Worm (Caenorhabditis elegans) whole organism, L3 larva: ENCODE measurements around the gene srd-35.

ENCODE experiments used
- ama-1 ChIP-seq: fragments of 150-350 bp; optimal IDR thresholded peaks from 2 replicates; lab custom pipeline; 2018
- ceh-28 ChIP-seq: fragments of 150-350 bp; optimal IDR thresholded peaks from 2 replicates; lab custom pipeline; 2014; ENCODE audit warnings: missing biosample characterization, missing genetic modification reagents, missing genetic modification characterization
- ceh-82 ChIP-seq: fragments of 150-350 bp; optimal IDR thresholded peaks from 2 replicates; lab custom pipeline; 2014; ENCODE audit warnings: missing biosample characterization, missing genetic modification characterization
- daf-12 ChIP-seq: fragments of 150-350 bp; optimal IDR thresholded peaks from 2 replicates; lab custom pipeline; 2014; ENCODE audit warnings: missing biosample characterization, missing genetic modification reagents, missing genetic modification characterization
- egl-5 ChIP-seq: fragments of 150-350 bp; optimal IDR thresholded peaks from 2 replicates; lab custom pipeline; 2017; ENCODE audit warnings: missing biosample characterization, missing genetic modification reagents, missing genetic modification characterization, inconsistent platforms
- elt-1 ChIP-seq: fragments of 150-350 bp; optimal IDR thresholded peaks from 2 replicates; lab custom pipeline; 2014; ENCODE audit warnings: missing biosample characterization, missing genetic modification characterization
- elt-2 ChIP-seq: sonication (generic microtip); optimal IDR thresholded peaks from 2 replicates; lab custom pipeline; 2016; ENCODE audit warnings: missing genetic modification reagents, mild to moderate bottlenecking, missing genetic modification characterization, missing compliant biosample characterization
- elt-3 ChIP-seq, 3 experiments: fragments of 150-350 bp in 1 of 3; sonication (generic microtip) in 2 of 3; optimal IDR thresholded peaks; 2 replicates in 2 of 3; 4 replicates in 1 of 3; lab custom pipeline; 2014 to 2017; ENCODE audit warnings: missing biosample characterization in 3 of 3, missing genetic modification characterization in 3 of 3
- fkh-10 ChIP-seq: sonication (generic microtip); optimal IDR thresholded peaks from 2 replicates; lab custom pipeline; 2017; ENCODE audit warnings: missing biosample characterization, missing genetic modification reagents, missing genetic modification characterization
- fos-1 ChIP-seq: fragments of 150-350 bp; optimal IDR thresholded peaks from 2 replicates; lab custom pipeline; 2014; ENCODE audit warnings: missing biosample characterization, missing genetic modification characterization
- jun-1 ChIP-seq: fragments of 150-350 bp; optimal IDR thresholded peaks from 2 replicates; lab custom pipeline; 2014; ENCODE audit warnings: missing biosample characterization, missing genetic modification reagents, missing genetic modification characterization
- lin-39 ChIP-seq: fragments of 150-350 bp; optimal IDR thresholded peaks from 2 replicates; lab custom pipeline; 2018; ENCODE audit warnings: missing biosample characterization, missing genetic modification reagents, missing genetic modification characterization
- lsy-12 ChIP-seq: sonication (generic microtip); optimal IDR thresholded peaks from 2 replicates; lab custom pipeline; 2016; ENCODE audit warnings: mild to moderate bottlenecking, missing genetic modification characterization, missing compliant biosample characterization
- mdl-1 ChIP-seq: fragments of 150-350 bp; optimal IDR thresholded peaks from 2 replicates; lab custom pipeline; 2014; ENCODE audit warnings: missing biosample characterization, missing genetic modification characterization
- nfya-1 ChIP-seq: sonication (generic microtip); optimal IDR thresholded peaks from 2 replicates; lab custom pipeline; 2017; ENCODE audit warnings: missing genetic modification characterization, mild to moderate bottlenecking, missing compliant biosample characterization, antibody characterized with exemption, moderate library complexity; ENCODE audit not compliant: insufficient read depth
- nhr-237 ChIP-seq: fragments of 150-350 bp; optimal IDR thresholded peaks from 2 replicates; lab custom pipeline; 2014; ENCODE audit warnings: missing biosample characterization, missing genetic modification characterization
- nhr-25 ChIP-seq: sonication (generic microtip); optimal IDR thresholded peaks from 2 replicates; lab custom pipeline; 2017; ENCODE audit warnings: missing biosample characterization, missing genetic modification characterization
- nhr-43 ChIP-seq: sonication (generic microtip); optimal IDR thresholded peaks from 2 replicates; lab custom pipeline; 2016; ENCODE audit warnings: mild to moderate bottlenecking, missing genetic modification characterization, missing compliant biosample characterization; ENCODE audit not compliant: poor library complexity, severe bottlenecking
- nhr-76 ChIP-seq: fragments of 150-350 bp; sonication (generic microtip); optimal IDR thresholded peaks from 5 replicates; lab custom pipeline; 2014; ENCODE audit warnings: missing biosample characterization, missing genetic modification characterization
- nhr-77 ChIP-seq: fragments of 150-350 bp; optimal IDR thresholded peaks from 2 replicates; lab custom pipeline; 2014; ENCODE audit warnings: missing biosample characterization, missing genetic modification characterization
- pha-4 ChIP-seq: fragments of 150-350 bp; optimal IDR thresholded peaks from 2 replicates; lab custom pipeline; 2014; ENCODE audit warnings: missing biosample characterization, missing genetic modification reagents, missing genetic modification characterization
- pqm-1 ChIP-seq: fragments of 150-350 bp; optimal IDR thresholded peaks from 2 replicates; lab custom pipeline; 2017; ENCODE audit warnings: missing biosample characterization, missing genetic modification characterization, inconsistent platforms
- sea-2 ChIP-seq: fragments of 150-350 bp; sonication (generic microtip); optimal IDR thresholded peaks from 4 replicates; lab custom pipeline; 2014; ENCODE audit warnings: missing biosample characterization, missing genetic modification reagents, missing genetic modification characterization
- skn-1 ChIP-seq: fragments of 150-350 bp; optimal IDR thresholded peaks from 2 replicates; lab custom pipeline; 2014; ENCODE audit warnings: missing biosample characterization, missing genetic modification characterization
- unc-39 ChIP-seq: sonication (generic microtip); optimal IDR thresholded peaks from 4 replicates; lab custom pipeline; 2017; ENCODE audit warnings: missing biosample characterization, missing genetic modification characterization
- zag-1 ChIP-seq: fragments of 150-350 bp; optimal IDR thresholded peaks from 2 replicates; lab custom pipeline; 2014; ENCODE audit warnings: missing biosample characterization, missing genetic modification characterization
- ztf-11 ChIP-seq: fragments of 150-350 bp; optimal IDR thresholded peaks from 2 replicates; lab custom pipeline; 2014; ENCODE audit warnings: missing biosample characterization, missing genetic modification characterization

The srd-35 gene

DNA sequence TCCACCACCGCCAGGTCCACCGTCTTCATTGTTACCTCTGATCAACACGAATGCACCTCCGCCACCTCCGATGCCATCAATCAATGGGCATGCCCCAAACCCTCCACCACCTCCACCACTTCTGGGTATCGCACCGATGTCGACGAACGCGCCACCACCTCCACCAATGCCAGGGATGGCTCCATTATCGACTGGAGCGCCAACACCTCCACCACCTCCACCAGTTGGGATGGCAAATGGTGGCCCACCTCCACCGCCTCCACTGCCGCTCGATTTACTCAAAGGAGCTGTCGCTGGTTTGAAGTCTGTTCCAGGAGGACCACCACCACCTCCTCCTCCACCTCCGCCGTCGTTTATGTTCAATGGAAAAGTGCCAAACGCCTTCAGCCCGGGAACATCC is 40.2 kb downstream of the srd-35 start:
- TF ChIP-seq lsy-12 (tag; lab: Kevin White, UChicago) (no peak), egl-5 (tag; lab: Kevin White, UChicago) (no peak), elt-1 (tag; lab: Kevin White, UChicago) (no peak), ceh-82 (tag; lab: Kevin White, UChicago) (no peak), sea-2 (GFP tag; lab: Kevin White, UChicago) (no peak), mdl-1 (tag; lab: Kevin White, UChicago) (no peak), nhr-25 (tag; lab: Kevin White, UChicago) (no peak), fos-1 (tag; lab: Kevin White, UChicago) (no peak)

DNA sequence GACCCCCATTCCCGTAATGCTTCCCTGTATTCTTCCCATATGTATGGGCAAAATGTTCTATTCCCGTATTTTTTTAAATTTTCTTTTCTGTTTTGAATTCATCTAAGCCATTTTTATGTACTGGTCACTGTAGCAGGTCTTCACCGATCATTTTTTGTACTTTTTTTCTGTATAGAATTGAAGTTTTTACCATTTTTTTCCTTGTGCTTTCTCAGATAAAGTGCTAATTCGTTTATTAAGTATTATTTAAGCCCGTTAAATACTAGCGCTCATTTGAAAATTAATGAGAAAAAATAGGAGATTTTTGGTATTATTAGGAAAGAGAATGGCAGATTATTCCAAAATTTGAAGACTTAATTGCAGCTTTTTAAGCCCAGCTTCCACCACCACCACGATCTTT is 42.6 kb downstream of the srd-35 start:
- TF ChIP-seq ama-1 (lab: Kevin White, UChicago) (no peak), lin-39 (tag; lab: Kevin White, UChicago) (no peak), nhr-25 (tag; lab: Kevin White, UChicago) (no peak), nhr-43 (tag; lab: Kevin White, UChicago) (no peak), nhr-76 (tag; lab: Kevin White, UChicago) (no peak), elt-1 (tag; lab: Kevin White, UChicago) (no peak)

DNA sequence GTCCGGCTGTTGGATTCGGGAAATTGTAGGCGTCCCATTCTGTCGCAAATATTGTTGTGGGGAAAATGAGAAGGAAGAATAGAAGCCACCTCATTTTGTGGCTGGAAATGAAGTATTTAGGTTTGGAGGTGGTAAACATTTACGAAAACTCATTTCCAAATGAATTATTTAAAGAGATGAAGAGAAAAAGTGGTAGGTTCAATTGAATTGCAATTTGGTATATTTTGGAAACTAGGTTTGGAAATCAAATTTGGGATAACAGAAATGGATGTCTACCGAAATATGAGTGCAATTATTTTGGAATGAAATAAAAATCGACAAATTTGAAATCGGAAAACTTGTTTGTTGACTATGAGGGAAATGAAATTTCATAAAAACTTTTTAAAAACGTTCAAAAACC is 44.6 kb downstream of the srd-35 start, which contains the start of gene F15B9.10:
Gene F15B9.10 (minus strand): TSS at position 101 of the 400 bp plus-strand sequence.
- TF ChIP-seq nfya-1 (tag; lab: Kevin White, UChicago): no peak
- no peak for TF ChIP-seq skn-1 (tag; lab: Kevin White, UChicago)

DNA sequence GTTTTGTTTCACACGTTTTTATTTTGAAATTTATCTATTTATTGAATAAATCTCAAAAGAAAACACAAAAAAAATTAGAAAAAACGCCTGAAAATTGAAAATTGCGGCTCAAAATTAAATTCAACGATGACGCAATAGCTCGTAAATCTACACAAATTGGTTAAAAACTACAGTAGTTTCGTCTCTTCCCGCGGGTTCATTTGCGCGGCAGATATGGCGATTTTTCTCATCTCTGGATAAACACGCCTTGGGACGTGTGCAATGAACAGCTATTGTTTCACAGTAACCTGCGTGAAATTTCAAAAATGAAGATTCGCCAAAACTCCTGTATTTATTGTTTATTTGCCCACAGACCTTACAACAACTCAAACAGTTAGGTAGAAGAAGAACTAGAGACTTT is 45.1 kb downstream of the srd-35 start:
- TF ChIP-seq nhr-43 (tag; lab: Kevin White, UChicago) (no peak), fkh-10 (no peak), ztf-11 (tag; lab: Kevin White, UChicago) (no peak), elt-3 (tag; optimal IDR thresholded peaks at IDR 0.05; lab: Kevin White, UChicago) (no peak), sea-2 (GFP tag; lab: Kevin White, UChicago) (no peak)

DNA sequence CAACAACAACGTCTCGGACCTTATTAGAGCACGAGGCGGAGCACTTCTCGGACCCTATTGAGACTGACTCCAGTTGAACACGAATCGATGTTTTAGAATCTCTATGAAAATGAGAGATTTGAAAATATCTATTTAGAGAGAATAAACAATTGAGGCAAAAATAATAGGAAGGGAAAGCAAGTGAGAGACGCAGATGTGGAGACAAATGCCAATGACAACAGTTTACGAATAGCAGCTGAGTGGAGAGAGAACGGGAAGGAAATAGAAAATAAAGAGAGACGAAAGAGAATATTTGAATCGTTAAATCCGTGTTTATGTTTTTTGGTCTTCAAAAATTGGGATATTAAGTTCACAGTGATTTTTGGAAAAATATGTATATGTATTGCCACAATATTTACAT is 45.7 kb downstream of the srd-35 start:
- no peak for TF ChIP-seq daf-12 (tag; lab: Kevin White, UChicago)
- peak; percentile 2 for TF ChIP-seq pha-4 (tag; lab: Kevin White, UChicago)
- peak; percentile 14 for TF ChIP-seq ceh-28 (tag; lab: Kevin White, UChicago)
- peak; percentile 23 for TF ChIP-seq egl-5 (tag; lab: Kevin White, UChicago)
- peak; percentile 58 for TF ChIP-seq nfya-1 (tag; lab: Kevin White, UChicago)
- TF ChIP-seq nhr-25 (tag; lab: Kevin White, UChicago): peak; percentile 1
- TF ChIP-seq nhr-76 (tag; lab: Kevin White, UChicago): no peak
- TF ChIP-seq nhr-77 (tag; lab: Kevin White, UChicago): no peak
- no peak for TF ChIP-seq zag-1 (tag; lab: Kevin White, UChicago)
- TF ChIP-seq elt-2 (tag; lab: Kevin White, UChicago): peak; percentile 25

DNA sequence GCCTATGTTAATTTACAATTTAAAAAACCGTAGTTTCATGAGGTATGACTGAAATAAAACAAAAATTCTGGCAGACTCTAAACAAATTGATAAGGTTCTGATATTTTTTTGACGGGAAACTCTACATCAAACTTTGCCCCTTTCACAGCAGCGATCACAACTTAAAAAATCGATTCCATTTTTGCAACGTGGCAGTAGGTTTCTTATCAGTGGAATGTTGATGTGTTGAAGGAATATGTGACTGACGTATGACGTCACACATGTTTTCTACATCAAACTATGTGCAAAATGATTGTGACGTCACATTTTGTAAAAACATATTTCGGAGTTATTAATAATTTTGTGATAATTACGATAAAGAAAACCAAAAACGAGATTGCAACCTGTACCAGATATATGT is 47.7 kb downstream of the srd-35 start:
- TF ChIP-seq ceh-28 (tag; lab: Kevin White, UChicago): peak; percentile 22
- TF ChIP-seq elt-3 (tag; optimal IDR thresholded peaks at IDR 0.05; lab: Kevin White, UChicago): no peak
- peak; percentile 15 for TF ChIP-seq pha-4 (tag; lab: Kevin White, UChicago)
- peak; percentile 70 for TF ChIP-seq pqm-1
- no peak for TF ChIP-seq nhr-77 (tag; lab: Kevin White, UChicago)
- TF ChIP-seq elt-2 (tag; lab: Kevin White, UChicago): peak; percentile 91
- no peak for TF ChIP-seq skn-1 (tag; lab: Kevin White, UChicago)
- TF ChIP-seq jun-1 (tag; lab: Kevin White, UChicago): peak; percentile 26

DNA sequence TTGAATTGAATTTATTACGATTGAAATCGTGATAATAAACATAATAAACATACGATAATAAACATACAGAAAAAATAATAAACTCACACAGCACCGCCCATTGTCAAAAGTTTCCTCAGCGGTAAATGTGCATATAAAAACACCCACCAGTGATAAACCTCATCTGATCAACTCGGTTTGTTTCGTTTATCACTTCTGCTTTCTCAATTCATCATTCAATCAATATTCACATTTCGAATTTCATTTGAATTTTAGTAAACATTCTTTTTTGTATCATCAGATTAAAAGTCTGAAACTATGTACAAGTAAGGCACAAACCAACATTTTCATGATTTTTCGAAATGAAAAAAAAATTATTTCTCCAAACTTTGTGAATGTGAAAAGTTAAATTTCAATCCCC is 49.0 kb downstream of the srd-35 start, which contains the start of gene try-10:
Gene try-10 (minus strand): TSS at position 101 of the 400 bp plus-strand sequence.
- no peak for TF ChIP-seq unc-39 (tag; lab: Kevin White, UChicago)
- no peak for TF ChIP-seq nhr-237 (tag; lab: Kevin White, UChicago)
